Fruit fly (Drosophila melanogaster): ENCODE data around the gene CG10864.
A peak's percentile ranks its signal among the peaks of the same experiment; 100 is the strongest.

Gene CG10864

dm6 chr3R:18436550-18437362 lies 25.3 kb upstream of the CG10864 start (continued):
- TF ChIP-seq mld (GFP tag; IDR thresholded peaks at IDR 0.05; ENCODE audit: partially characterized antibody) (no peak), CG9437 (GFP tag; optimal IDR thresholded peaks at IDR 0.05) (peak; percentile 26), da (GFP tag; optimal IDR thresholded peaks at IDR 0.05) (no peak), BEAF-32 (GFP tag; optimal IDR thresholded peaks at IDR 0.05) (no peak), psq (GFP tag; optimal IDR thresholded peaks at IDR 0.05) (no peak), Dref (GFP tag; IDR thresholded peaks at IDR 0.05) (no peak), ara (GFP tag; IDR thresholded peaks at IDR 0.05) (no peak), CG17359 (tag; optimal IDR thresholded peaks at IDR 0.05) (peak; percentile 77), CG3407 (GFP tag; optimal IDR thresholded peaks at IDR 0.05) (no peak), ac (GFP tag; optimal IDR thresholded peaks at IDR 0.05) (no peak), NC2β (GFP tag; optimal IDR thresholded peaks at IDR 0.05) (peak; percentile 21), CoRest (tag; optimal IDR thresholded peaks at IDR 0.05) (peak; percentile 65), CG10147 (GFP tag; optimal IDR thresholded peaks at IDR 0.05) (no peak), NK7.1 (GFP tag; optimal IDR thresholded peaks at IDR 0.05) (no peak), CG10654 (GFP tag; optimal IDR thresholded peaks at IDR 0.05) (peak; percentile 61), BtbVII (GFP tag; optimal IDR thresholded peaks at IDR 0.05) (peak; percentile 67), Ssrp (tag; optimal IDR thresholded peaks at IDR 0.05) (no peak), so (GFP tag; IDR thresholded peaks at IDR 0.05) (no peak), CG5180 (GFP tag; optimal IDR thresholded peaks at IDR 0.05) (no peak), CG14965 (GFP tag; optimal IDR thresholded peaks at IDR 0.05; ENCODE audit: borderline replicate concordance) (no peak), az2 (GFP tag; optimal IDR thresholded peaks at IDR 0.05) (peak; percentile 48), CG30020 (tag; optimal IDR thresholded peaks at IDR 0.05) (no peak), CG12155 (GFP tag; optimal IDR thresholded peaks at IDR 0.05) (peak; percentile 68), HLH4C (GFP tag; IDR thresholded peaks at IDR 0.05; ENCODE audit: partially characterized antibody) (no peak), CG12942 (GFP tag; optimal IDR thresholded peaks at IDR 0.05) (peak; percentile 30), crc (GFP tag; optimal IDR thresholded peaks at IDR 0.05) (peak; percentile 38), bbx (GFP tag; IDR thresholded peaks at IDR 0.05; ENCODE audit: partially characterized antibody) (no peak), tx (GFP tag; optimal IDR thresholded peaks at IDR 0.05) (peak; percentile 60), jigr1 (GFP tag; IDR thresholded peaks at IDR 0.05) (no peak), gfzf (GFP tag; optimal IDR thresholded peaks at IDR 0.05) (no peak), crp (GFP tag; optimal IDR thresholded peaks at IDR 0.05) (peak in 1 of 2 experiments; percentile 1), CG11093 (GFP tag; IDR thresholded peaks at IDR 0.05) (no peak), CG9609 (GFP tag; optimal IDR thresholded peaks at IDR 0.05) (peak; percentile 34), CG4328 (GFP tag; optimal IDR thresholded peaks at IDR 0.05) (no peak), Med (GFP tag) (peak; percentile 94), CG33557 (GFP tag; optimal IDR thresholded peaks at IDR 0.05) (no peak), CG2116 (GFP tag; optimal IDR thresholded peaks at IDR 0.05) (no peak), grau (tag; optimal IDR thresholded peaks at IDR 0.05) (peak; percentile 73), Hsf (GFP tag; optimal IDR thresholded peaks at IDR 0.05) (peak; percentile 59), lov (optimal IDR thresholded peaks at IDR 0.05) (no peak), lov (GFP tag; IDR thresholded peaks at IDR 0.05) (no peak), B-H1 (GFP tag; IDR thresholded peaks at IDR 0.05) (0 out of 3 replicates have a peak, but pooled peaks have one; percentile 12), CG9797 (GFP tag; optimal IDR thresholded peaks at IDR 0.05) (no peak), MTF-1 (GFP tag; optimal IDR thresholded peaks at IDR 0.05; ENCODE audit: borderline replicate concordance) (no peak), twi (tag; optimal IDR thresholded peaks at IDR 0.05) (no peak), CG12236 (GFP tag; optimal IDR thresholded peaks at IDR 0.05) (peak; percentile 31), ci (GFP tag; IDR thresholded peaks at IDR 0.05) (no peak; the same call in 1 of the 3 replicates), CG11456 (GFP tag; IDR thresholded peaks at IDR 0.05) (no peak), CG10565 (GFP tag; optimal IDR thresholded peaks at IDR 0.05) (no peak)

Measured in whole organism, embryonic.